Worm (Caenorhabditis elegans) whole organism, L2 larva: ENCODE measurements around the gene F22E5.22.

Experiments
- alr-1 ChIP-seq: fragments of 150-350 bp; optimal IDR thresholded peaks from 2 replicates; lab custom pipeline; 2014; ENCODE audit warnings: missing biosample characterization, missing genetic modification characterization
- lin-39 ChIP-seq: fragments of 150-350 bp; optimal IDR thresholded peaks from 2 replicates; lab custom pipeline; 2014; ENCODE audit warnings: missing biosample characterization, missing genetic modification reagents, missing genetic modification characterization
- mdl-1 ChIP-seq, 2 experiments: fragments of 150-350 bp in 1 of 2; sonication (generic microtip) in 1 of 2; optimal IDR thresholded peaks; 2 replicates each; lab custom pipeline; 2017; ENCODE audit warnings: missing biosample characterization in 2 of 2, missing genetic modification characterization in 2 of 2
- nhr-10 ChIP-seq: sonication (generic microtip); optimal IDR thresholded peaks from 2 replicates; lab custom pipeline; 2017; ENCODE audit warnings: missing biosample characterization, missing genetic modification characterization
- nhr-237 ChIP-seq: fragments of 150-350 bp; optimal IDR thresholded peaks from 2 replicates; lab custom pipeline; 2014; ENCODE audit warnings: missing biosample characterization, missing genetic modification characterization
- ztf-4 ChIP-seq: fragments of 150-350 bp; optimal IDR thresholded peaks from 2 replicates; lab custom pipeline; 2014; ENCODE audit warnings: missing biosample characterization, missing genetic modification characterization

- TF ChIP-seq nhr-237 (no peak), lin-39 (tag; lab: Kevin White, UChicago) (no peak), mdl-1 (tag; optimal IDR thresholded peaks at IDR 0.05; lab: Kevin White, UChicago) (no peak), ztf-4 (tag; lab: Kevin White, UChicago) (no peak), alr-1 (tag; lab: Kevin White, UChicago) (no peak), nhr-10 (tag; lab: Kevin White, UChicago) (no peak)
Measured at ce11 chrII:2710919-2711318, 45.2 kb downstream of the F22E5.22 start, which contains the start of gene T05A8.2.
